Worm (Caenorhabditis elegans): ENCODE data around the gene T08D10.3.

- no peak for TF ChIP-seq dao-5 (tag; optimal IDR thresholded peaks at IDR 0.05)
- TF ChIP-seq him-1 (tag; optimal IDR thresholded peaks at IDR 0.05) = no peak
- TF ChIP-seq W03F9.2 (tag; optimal IDR thresholded peaks at IDR 0.05) = no peak
Observed at ce11 chrX:12001600-12001999, 46.4 kb downstream of the T08D10.3 start.
